Fruit fly (Drosophila melanogaster) whole organism, embryonic: ENCODE data around the gene Cerk.

Source experiments
- B-H1 ChIP-seq: fragments of 200-800 bp; sonication (Bioruptor generic); IDR thresholded peaks from 3 replicates; pipeline ENCODE4 v1.3.6; 2022; ENCODE audit warnings: missing biosample characterization, missing genetic modification characterization
- BtbVII ChIP-seq: fragments of 200-800 bp; sonication (Bioruptor generic); optimal IDR thresholded peaks from 3 replicates; lab custom pipeline; 2017; ENCODE audit warnings: missing biosample characterization, mild to moderate bottlenecking, missing genetic modification characterization
- CG10366 ChIP-seq: fragments of 200-800 bp; sonication (Bioruptor generic); IDR thresholded peaks from 2 replicates; pipeline ENCODE4 v1.3.6; 2022; ENCODE audit warnings: missing biosample characterization, missing genetic modification characterization
- CG13287 ChIP-seq: fragments of 200-800 bp; sonication (Bioruptor generic); IDR thresholded peaks from 2 replicates; pipeline ENCODE4 v1.3.6; 2022; ENCODE audit warnings: missing biosample characterization, missing genetic modification characterization; ENCODE audit not compliant: partially characterized antibody
- CG13424 ChIP-seq: fragments of 200-800 bp; sonication (Bioruptor generic); optimal IDR thresholded peaks from 2 replicates; lab custom pipeline; 2019; ENCODE audit warnings: missing biosample characterization, mild to moderate bottlenecking, missing genetic modification characterization, moderate library complexity
- CG13624 ChIP-seq: fragments of 200-800 bp; sonication (Bioruptor generic); optimal IDR thresholded peaks from 2 replicates; lab custom pipeline; 2016; ENCODE audit warnings: missing biosample characterization, missing genetic modification characterization
- CG14050 ChIP-seq: fragments of 200-800 bp; sonication (Bioruptor generic); IDR thresholded peaks from 3 replicates; pipeline ENCODE4 v1.3.6; 2022; ENCODE audit warnings: missing biosample characterization, missing genetic modification characterization
- CG14441 ChIP-seq: fragments of 200-800 bp; sonication (Bioruptor generic); IDR thresholded peaks from 2 replicates; pipeline ENCODE4 v1.3.6; 2022; ENCODE audit warnings: missing biosample characterization, missing genetic modification characterization
- CG15696 ChIP-seq: fragments of 200-800 bp; sonication (Bioruptor generic); optimal IDR thresholded peaks from 2 replicates; lab custom pipeline; 2019; ENCODE audit warnings: missing biosample characterization, mild to moderate bottlenecking, missing genetic modification characterization, moderate library complexity
- CG16779 ChIP-seq: fragments of 200-800 bp; sonication (Bioruptor generic); IDR thresholded peaks from 2 replicates; pipeline ENCODE4 v1.3.6; 2022; ENCODE audit warnings: missing biosample characterization, missing genetic modification characterization
- CG17186 ChIP-seq: fragments of 200-800 bp; sonication (Bioruptor generic); optimal IDR thresholded peaks from 3 replicates; lab custom pipeline; 2017; ENCODE audit warnings: missing biosample characterization, missing genetic modification reagents, missing genetic modification characterization
- CG17912 ChIP-seq: fragments of 200-800 bp; sonication (Bioruptor generic); optimal IDR thresholded peaks from 2 replicates; lab custom pipeline; 2018; ENCODE audit warnings: missing biosample characterization, mild to moderate bottlenecking, missing genetic modification characterization
- CG31388 ChIP-seq: fragments of 200-800 bp; sonication (Bioruptor generic); optimal IDR thresholded peaks from 2 replicates; lab custom pipeline; 2016; ENCODE audit warnings: missing biosample characterization, missing genetic modification characterization
- CG33557 ChIP-seq: fragments of 200-800 bp; sonication (Bioruptor generic); optimal IDR thresholded peaks from 2 replicates; lab custom pipeline; 2019; ENCODE audit warnings: missing biosample characterization, mild to moderate bottlenecking, missing genetic modification characterization, moderate library complexity
- CG34224 ChIP-seq: fragments of 200-800 bp; sonication (Bioruptor generic); IDR thresholded peaks from 3 replicates; pipeline ENCODE4 v1.3.6; 2022; ENCODE audit warnings: missing biosample characterization, missing genetic modification characterization; ENCODE audit not compliant: partially characterized antibody
- CG4360 ChIP-seq: fragments of 200-800 bp; sonication (Bioruptor generic); IDR thresholded peaks from 2 replicates; pipeline ENCODE4 v1.3.6; 2022; ENCODE audit warnings: missing biosample characterization, missing genetic modification characterization
- CG5953 ChIP-seq: fragments of 200-800 bp; sonication (Bioruptor generic); IDR thresholded peaks from 2 replicates; pipeline ENCODE4 v1.3.6; 2022; ENCODE audit warnings: missing biosample characterization, missing genetic modification characterization
- CG6175 ChIP-seq: fragments of 200-800 bp; sonication (Bioruptor generic); IDR thresholded peaks from 3 replicates; pipeline ENCODE4 v1.3.6; 2022; ENCODE audit warnings: missing biosample characterization, missing genetic modification characterization
- CG6854 ChIP-seq: fragments of 200-800 bp; sonication (Bioruptor generic); optimal IDR thresholded peaks from 3 replicates; lab custom pipeline; 2017; ENCODE audit warnings: missing biosample characterization, mild to moderate bottlenecking, missing genetic modification characterization
- CG7556 ChIP-seq: fragments of 200-800 bp; sonication (Bioruptor generic); optimal IDR thresholded peaks from 2 replicates; lab custom pipeline; 2017; ENCODE audit warnings: missing biosample characterization, mild to moderate bottlenecking, missing genetic modification characterization
- CG8290 ChIP-seq, 3 experiments: fragments of 200-800 bp; sonication (Bioruptor generic); optimal IDR thresholded peaks; 2 replicates each; lab custom pipeline; 2016 to 2019; ENCODE audit warnings: missing biosample characterization in 3 of 3, missing genetic modification characterization in 3 of 3, mild to moderate bottlenecking in 2 of 3, moderate library complexity in 1 of 3
- CG9609 ChIP-seq: fragments of 200-800 bp; sonication (Bioruptor generic); optimal IDR thresholded peaks from 3 replicates; lab custom pipeline; 2016; ENCODE audit warnings: missing biosample characterization, missing genetic modification characterization
- CG9876 ChIP-seq: fragments of 200-800 bp; sonication (Bioruptor generic); optimal IDR thresholded peaks from 2 replicates; lab custom pipeline; 2016; ENCODE audit warnings: missing biosample characterization, missing genetic modification characterization
- CoRest ChIP-seq: fragments of 200-800 bp; sonication (Bioruptor generic); optimal IDR thresholded peaks from 3 replicates; lab custom pipeline; 2018; ENCODE audit warnings: missing biosample characterization, mild to moderate bottlenecking, missing genetic modification characterization, moderate library complexity
- Dbx ChIP-seq: fragments of 200-800 bp; sonication (Bioruptor generic); IDR thresholded peaks from 3 replicates; pipeline ENCODE4 v1.3.6; 2022; ENCODE audit warnings: missing biosample characterization, missing genetic modification characterization
- Fer1 ChIP-seq: fragments of 200-800 bp; sonication (Bioruptor generic); optimal IDR thresholded peaks from 2 replicates; lab custom pipeline; 2017; ENCODE audit warnings: missing biosample characterization, mild to moderate bottlenecking, missing genetic modification characterization
- H2.0 ChIP-seq: fragments of 200-800 bp; sonication (Bioruptor generic); IDR thresholded peaks from 2 replicates; pipeline ENCODE4 v1.3.6; 2022; ENCODE audit warnings: missing biosample characterization, missing genetic modification characterization
- Hr3 ChIP-seq: fragments of 200-800 bp; sonication (Bioruptor generic); optimal IDR thresholded peaks from 3 replicates; lab custom pipeline; 2016; ENCODE audit warnings: missing biosample characterization, missing genetic modification characterization
- Mes4 ChIP-seq: fragments of 200-800 bp; sonication (Bioruptor generic); optimal IDR thresholded peaks from 2 replicates; lab custom pipeline; 2016; ENCODE audit warnings: missing biosample characterization, missing genetic modification characterization
- Optix ChIP-seq: fragments of 200-800 bp; sonication (Bioruptor generic); IDR thresholded peaks from 3 replicates; pipeline ENCODE4 v1.3.6; 2022; ENCODE audit warnings: missing biosample characterization, missing genetic modification characterization
- Rx ChIP-seq: fragments of 200-800 bp; sonication (Bioruptor generic); IDR thresholded peaks from 2 replicates; pipeline ENCODE4 v1.3.6; 2022; ENCODE audit warnings: missing biosample characterization, missing genetic modification characterization
- Sin3A ChIP-seq: fragments of >200 bp; optimal IDR thresholded peaks from 2 replicates; lab custom pipeline; 2018
- Six4 ChIP-seq: fragments of 200-800 bp; sonication (Bioruptor generic); optimal IDR thresholded peaks from 2 replicates; lab custom pipeline; 2016; ENCODE audit warnings: missing biosample characterization, missing genetic modification characterization
- YL-1 ChIP-seq: fragments of 200-800 bp; sonication (Bioruptor generic); optimal IDR thresholded peaks from 3 replicates; lab custom pipeline; 2017; ENCODE audit warnings: missing biosample characterization, mild to moderate bottlenecking, missing genetic modification characterization
- ac ChIP-seq: fragments of 200-800 bp; sonication (Bioruptor generic); optimal IDR thresholded peaks from 3 replicates; lab custom pipeline; 2017; ENCODE audit warnings: missing biosample characterization, mild to moderate bottlenecking, missing genetic modification characterization
- ato ChIP-seq: fragments of 200-800 bp; sonication (Bioruptor generic); IDR thresholded peaks from 2 replicates; pipeline ENCODE4 v1.3.6; 2022; ENCODE audit warnings: missing biosample characterization, missing genetic modification characterization; ENCODE audit not compliant: partially characterized antibody
- az2 ChIP-seq: fragments of 200-800 bp; sonication (Bioruptor generic); optimal IDR thresholded peaks from 3 replicates; lab custom pipeline; 2016; ENCODE audit warnings: missing biosample characterization, missing genetic modification characterization
- dan ChIP-seq: fragments of 200-800 bp; sonication (Bioruptor generic); IDR thresholded peaks from 2 replicates; pipeline ENCODE4 v1.3.6; 2022; ENCODE audit warnings: missing biosample characterization, missing genetic modification characterization
- ewg ChIP-seq: fragments of 200-800 bp; sonication (Bioruptor generic); optimal IDR thresholded peaks from 3 replicates; lab custom pipeline; 2017; ENCODE audit warnings: mild to moderate bottlenecking, missing biosample characterization, missing genetic modification reagents, missing genetic modification characterization
- gem ChIP-seq: fragments of 200-800 bp; sonication (Bioruptor generic); optimal IDR thresholded peaks from 2 replicates; lab custom pipeline; 2019; ENCODE audit warnings: missing biosample characterization, mild to moderate bottlenecking, missing genetic modification characterization, moderate library complexity
- gfzf ChIP-seq: fragments of 200-800 bp; sonication (Bioruptor generic); optimal IDR thresholded peaks from 2 replicates; lab custom pipeline; 2016; ENCODE audit warnings: missing biosample characterization, mild to moderate bottlenecking, missing genetic modification characterization, moderate library complexity
- jumu ChIP-seq: fragments of 200-800 bp; sonication (Bioruptor generic); optimal IDR thresholded peaks from 3 replicates; lab custom pipeline; 2016; ENCODE audit warnings: missing biosample characterization, missing genetic modification characterization
- kni ChIP-seq: fragments of 200-800 bp; sonication (Bioruptor generic); optimal IDR thresholded peaks from 3 replicates; lab custom pipeline; 2017; ENCODE audit warnings: mild to moderate bottlenecking, missing biosample characterization, missing genetic modification reagents, missing genetic modification characterization
- mam ChIP-seq: fragments of 200-800 bp; sonication (Bioruptor generic); optimal IDR thresholded peaks from 3 replicates; lab custom pipeline; 2016; ENCODE audit warnings: missing biosample characterization, missing genetic modification characterization
- nerfin-2 ChIP-seq: fragments of 200-800 bp; sonication (Bioruptor generic); IDR thresholded peaks from 2 replicates; pipeline ENCODE4 v1.3.6; 2022; ENCODE audit warnings: missing biosample characterization, missing genetic modification characterization; ENCODE audit not compliant: partially characterized antibody
- pho ChIP-seq: fragments of 200-800 bp; sonication (Bioruptor generic); optimal IDR thresholded peaks from 2 replicates; lab custom pipeline; 2016; ENCODE audit warnings: missing biosample characterization, missing genetic modification characterization
- sim ChIP-seq: fragments of 200-800 bp; sonication (Bioruptor generic); IDR thresholded peaks from 2 replicates; pipeline ENCODE4 v1.3.6; 2022; ENCODE audit warnings: missing biosample characterization, missing genetic modification characterization
- slou ChIP-seq: fragments of 200-800 bp; sonication (Bioruptor generic); optimal IDR thresholded peaks from 3 replicates; lab custom pipeline; 2016; ENCODE audit warnings: missing biosample characterization, missing genetic modification characterization
- sob ChIP-seq: fragments of 200-800 bp; sonication (Bioruptor generic); IDR thresholded peaks from 2 replicates; pipeline ENCODE4 v1.3.6; 2022; ENCODE audit warnings: missing biosample characterization, missing genetic modification characterization
- ssp ChIP-seq: fragments of 200-800 bp; sonication (Bioruptor generic); IDR thresholded peaks from 2 replicates; pipeline ENCODE4 v1.3.6; 2022; ENCODE audit warnings: missing biosample characterization, missing genetic modification characterization

The Cerk gene

DNA sequence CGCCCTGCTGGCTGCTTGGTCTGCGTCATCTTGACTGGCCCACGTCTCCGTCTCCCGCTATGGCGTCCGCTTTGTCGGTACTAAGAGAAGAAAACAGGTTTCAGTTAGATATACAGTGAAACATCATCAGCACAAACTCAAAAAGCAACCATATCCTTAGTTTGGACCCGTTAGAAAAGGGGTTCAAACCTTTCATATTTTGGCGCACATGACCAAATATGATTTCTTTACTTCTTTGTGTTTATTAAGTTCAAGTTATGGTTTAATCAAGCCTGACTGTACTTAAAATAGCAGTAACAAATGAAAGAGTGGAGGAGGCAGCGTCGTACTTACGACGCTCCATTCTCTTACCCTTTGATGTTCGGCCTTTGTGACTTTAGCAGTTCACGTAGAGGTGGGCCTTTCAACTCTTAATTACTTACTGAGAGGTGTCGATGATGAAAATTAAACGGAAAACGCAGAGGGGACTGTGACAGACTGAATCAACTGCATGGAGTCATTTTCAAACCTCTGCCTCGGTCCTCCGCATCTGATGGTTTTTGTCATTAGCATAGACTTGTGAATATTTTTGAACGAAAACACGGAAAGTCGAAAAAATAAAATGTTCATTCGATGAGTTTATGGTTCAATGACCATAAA, 6.3 kb downstream of the Cerk start (continued):
- TF ChIP-seq pho (GFP tag; lab: Kevin White, UChicago) (peak; percentile 82), dan (GFP tag; lab: Robert Waterston, UW) (no peak), CG8290 (GFP tag; optimal IDR thresholded peaks at IDR 0.05; lab: Kevin White, UChicago) (no peak), CG8290 (tag; optimal IDR thresholded peaks at IDR 0.05; lab: Kevin White, UChicago) (peak in 1 of 2 experiments; percentile 87), kni (GFP tag; lab: Kevin White, UChicago) (peak; percentile 1), CG17186 (GFP tag; lab: Kevin White, UChicago) (no peak), CG33557 (GFP tag; lab: Kevin White, UChicago) (peak; percentile 26), Mes4 (GFP tag; lab: Kevin White, UChicago) (peak; percentile 38), CG13424 (tag; lab: Kevin White, UChicago) (peak; percentile 76), Six4 (GFP tag; lab: Kevin White, UChicago) (peak; percentile 70), ssp (GFP tag; lab: Robert Waterston, UW) (peak; percentile 65), CG6854 (GFP tag; lab: Kevin White, UChicago) (peak; percentile 59), sim (peak; percentile 51; the same call in 1 of the 2 replicates), H2.0 (GFP tag; lab: Robert Waterston, UW) (peak; percentile 83), Hr3 (GFP tag; lab: Kevin White, UChicago) (peak; percentile 54), mam (GFP tag; lab: Kevin White, UChicago) (peak; percentile 90), ewg (GFP tag; lab: Kevin White, UChicago) (peak; percentile 52), B-H1 (GFP tag; lab: Robert Waterston, UW) (peak; percentile 83; the same call in 2 of the 3 replicates), CG10366 (GFP tag; lab: Robert Waterston, UW) (peak; percentile 85), CG14050 (GFP tag; lab: Robert Waterston, UW) (peak; percentile 79), CG14441 (GFP tag; lab: Robert Waterston, UW) (peak; percentile 86), slou (GFP tag; lab: Kevin White, UChicago) (no peak), Fer1 (GFP tag; lab: Kevin White, UChicago) (peak; percentile 83), CoRest (tag; lab: Kevin White, UChicago) (peak; percentile 79), CG4360 (no peak), CG13624 (peak; percentile 88), Optix (GFP tag; lab: Robert Waterston, UW) (peak; percentile 83; the same call in 2 of the 3 replicates), CG17912 (GFP tag; lab: Kevin White, UChicago) (no peak), CG16779 (peak; percentile 88), BtbVII (peak; percentile 77), Dbx (GFP tag; lab: Robert Waterston, UW) (peak; percentile 85), CG6175 (GFP tag; lab: Robert Waterston, UW) (0 out of 3 replicates have a peak, but pooled peaks have one; percentile 68), gfzf (GFP tag; lab: Kevin White, UChicago) (no peak), ato (GFP tag; lab: Robert Waterston, UW) (no peak), ac (GFP tag; lab: Kevin White, UChicago) (no peak), CG13287 (GFP tag; lab: Robert Waterston, UW) (no peak), gem (tag; lab: Kevin White, UChicago) (peak; percentile 88), CG9876 (peak; percentile 74), CG9609 (GFP tag; lab: Kevin White, UChicago) (peak; percentile 70), CG5953 (GFP tag; lab: Robert Waterston, UW) (peak; percentile 71), Rx (GFP tag; lab: Robert Waterston, UW) (peak; percentile 68; the same call in 1 of the 2 replicates), CG15696 (tag; lab: Kevin White, UChicago) (peak; percentile 35), CG34224 (GFP tag; lab: Robert Waterston, UW) (no peak), nerfin-2 (GFP tag; lab: Robert Waterston, UW) (no peak), YL-1 (GFP tag; lab: Kevin White, UChicago) (no peak), CG31388 (GFP tag; lab: Kevin White, UChicago) (peak; percentile 17), az2 (GFP tag; lab: Kevin White, UChicago) (peak; percentile 80), CG7556 (peak; percentile 74), jumu (GFP tag; lab: Kevin White, UChicago) (peak; percentile 88), Sin3A (lab: Kevin White, UChicago) (no peak), sob (GFP tag; lab: Robert Waterston, UW) (peak; percentile 90)
